Fruit fly (Drosophila melanogaster) whole organism, embryonic: ENCODE data around the gene Gdi.

ENCODE experiments used
- Ada2b ChIP-seq: fragments of 200-800 bp; sonication (Bioruptor generic); IDR thresholded peaks from 2 replicates; pipeline ENCODE4 v1.3.6; 2022; ENCODE audit warnings: missing biosample characterization, missing genetic modification characterization
- Asciz ChIP-seq: fragments of 200-800 bp; sonication (Bioruptor generic); optimal IDR thresholded peaks from 2 replicates; lab custom pipeline; 2017; ENCODE audit warnings: missing biosample characterization, mild to moderate bottlenecking, missing genetic modification characterization, missing genetic modification reagents
- Bdp1 ChIP-seq: fragments of 200-800 bp; sonication (Bioruptor generic); optimal IDR thresholded peaks from 3 replicates; lab custom pipeline; 2016; ENCODE audit warnings: missing biosample characterization, missing genetic modification characterization
- CG10431 ChIP-seq: fragments of 200-800 bp; sonication (Bioruptor generic); optimal IDR thresholded peaks from 3 replicates; lab custom pipeline; 2018; ENCODE audit warnings: missing biosample characterization, mild to moderate bottlenecking, missing genetic modification characterization
- CG12299 ChIP-seq: fragments of 200-800 bp; sonication (Bioruptor generic); optimal IDR thresholded peaks from 2 replicates; lab custom pipeline; 2018; ENCODE audit warnings: missing biosample characterization, mild to moderate bottlenecking, missing genetic modification characterization
- CG12769 ChIP-seq: fragments of 200-800 bp; sonication (Bioruptor generic); optimal IDR thresholded peaks from 2 replicates; lab custom pipeline; 2019; ENCODE audit warnings: missing biosample characterization, mild to moderate bottlenecking, missing genetic modification characterization, moderate library complexity
- CG13894 ChIP-seq: fragments of 200-800 bp; sonication (Bioruptor generic); optimal IDR thresholded peaks from 3 replicates; lab custom pipeline; 2018; ENCODE audit warnings: missing biosample characterization, mild to moderate bottlenecking, missing genetic modification characterization, moderate library complexity
- CG14710 ChIP-seq: fragments of 200-800 bp; sonication (Bioruptor generic); optimal IDR thresholded peaks from 3 replicates; lab custom pipeline; 2019; ENCODE audit warnings: missing biosample characterization, mild to moderate bottlenecking, missing genetic modification characterization, moderate library complexity
- CG15011 ChIP-seq: fragments of 200-800 bp; sonication (Bioruptor generic); optimal IDR thresholded peaks from 3 replicates; lab custom pipeline; 2018; ENCODE audit warnings: missing biosample characterization, mild to moderate bottlenecking, missing genetic modification characterization
- CG1647 ChIP-seq: fragments of 200-800 bp; sonication (Bioruptor generic); optimal IDR thresholded peaks from 3 replicates; lab custom pipeline; 2016; ENCODE audit warnings: missing biosample characterization, missing genetic modification characterization
- CG17361 ChIP-seq: fragments of 200-800 bp; sonication (Bioruptor generic); IDR thresholded peaks from 3 replicates; pipeline ENCODE4 v1.3.6; 2022; ENCODE audit warnings: missing biosample characterization, missing genetic modification characterization
- CG2116 ChIP-seq: fragments of 200-800 bp; sonication (Bioruptor generic); optimal IDR thresholded peaks from 3 replicates; lab custom pipeline; 2018; ENCODE audit warnings: missing biosample characterization, mild to moderate bottlenecking, missing genetic modification characterization
- CG2129 ChIP-seq: fragments of 200-800 bp; sonication (Bioruptor generic); IDR thresholded peaks from 2 replicates; pipeline ENCODE4 v1.3.6; 2022; ENCODE audit warnings: missing biosample characterization, missing genetic modification characterization; ENCODE audit not compliant: partially characterized antibody
- CG31388 ChIP-seq: fragments of 200-800 bp; sonication (Bioruptor generic); optimal IDR thresholded peaks from 2 replicates; lab custom pipeline; 2016; ENCODE audit warnings: missing biosample characterization, missing genetic modification characterization
- CG3281 ChIP-seq: fragments of 200-800 bp; sonication (Bioruptor generic); optimal IDR thresholded peaks from 3 replicates; lab custom pipeline; 2017; ENCODE audit warnings: missing biosample characterization, mild to moderate bottlenecking, missing genetic modification characterization
- CG5180 ChIP-seq: fragments of 200-800 bp; sonication (Bioruptor generic); optimal IDR thresholded peaks from 3 replicates; lab custom pipeline; 2017; ENCODE audit warnings: missing biosample characterization, missing genetic modification characterization, mild to moderate bottlenecking, moderate library complexity, missing genetic modification reagents
- CG5953 ChIP-seq: fragments of 200-800 bp; sonication (Bioruptor generic); IDR thresholded peaks from 2 replicates; pipeline ENCODE4 v1.3.6; 2022; ENCODE audit warnings: missing biosample characterization, missing genetic modification characterization
- CG6272 ChIP-seq: fragments of 200-800 bp; sonication (Bioruptor generic); IDR thresholded peaks from 2 replicates; pipeline ENCODE4 v1.3.6; 2022; ENCODE audit warnings: missing biosample characterization, missing genetic modification characterization
- CG6854 ChIP-seq: fragments of 200-800 bp; sonication (Bioruptor generic); optimal IDR thresholded peaks from 3 replicates; lab custom pipeline; 2017; ENCODE audit warnings: missing biosample characterization, mild to moderate bottlenecking, missing genetic modification characterization
- CG7372 ChIP-seq: fragments of 200-800 bp; sonication (Bioruptor generic); IDR thresholded peaks from 2 replicates; pipeline ENCODE4 v1.3.6; 2022; ENCODE audit warnings: missing biosample characterization, missing genetic modification characterization
- CG7963 ChIP-seq: fragments of 200-800 bp; sonication (Bioruptor generic); IDR thresholded peaks from 3 replicates; pipeline ENCODE4 v1.3.6; 2022; ENCODE audit warnings: missing biosample characterization, missing genetic modification characterization; ENCODE audit not compliant: partially characterized antibody
- Dip2 ChIP-seq: fragments of 200-800 bp; sonication (Bioruptor generic); IDR thresholded peaks from 2 replicates; pipeline ENCODE4 v1.3.6; 2022; ENCODE audit warnings: missing biosample characterization, missing genetic modification characterization
- H15 ChIP-seq: fragments of 200-800 bp; sonication (Bioruptor generic); IDR thresholded peaks from 3 replicates; pipeline ENCODE4 v1.3.6; 2022; ENCODE audit warnings: missing biosample characterization, missing genetic modification characterization
- Lhr ChIP-seq: fragments of 200-800 bp; sonication (Bioruptor generic); optimal IDR thresholded peaks from 3 replicates; lab custom pipeline; 2017; ENCODE audit warnings: mild to moderate bottlenecking, missing biosample characterization, missing genetic modification reagents, missing genetic modification characterization
- Lpt ChIP-seq: fragments of >200 bp; optimal IDR thresholded peaks from 2 replicates; lab custom pipeline; 2018; ENCODE audit warnings: missing biosample characterization, missing genetic modification characterization
- Oaz ChIP-seq: fragments of 200-800 bp; sonication (Bioruptor generic); IDR thresholded peaks from 2 replicates; pipeline ENCODE4 v1.3.6; 2022; ENCODE audit warnings: missing biosample characterization, missing genetic modification characterization
- Opbp ChIP-seq: fragments of 200-800 bp; sonication (Bioruptor generic); IDR thresholded peaks from 3 replicates; pipeline ENCODE4 v1.3.6; 2022; ENCODE audit warnings: missing biosample characterization, missing genetic modification characterization; ENCODE audit not compliant: partially characterized antibody
- Sry-δ ChIP-seq: fragments of 200-800 bp; sonication (Bioruptor generic); optimal IDR thresholded peaks from 2 replicates; lab custom pipeline; 2016; ENCODE audit warnings: missing biosample characterization, missing genetic modification characterization
- Stat92E ChIP-seq, 3 experiments: fragments of >200 bp in 2 of 3; fragments of 200-800 bp in 1 of 3; sonication (Bioruptor generic) in 1 of 3; optimal IDR thresholded peaks; 2 replicates each; lab custom pipeline; 2017 to 2019; ENCODE audit warnings: missing biosample characterization in 3 of 3, missing genetic modification characterization in 3 of 3, mild to moderate bottlenecking in 1 of 3, moderate library complexity in 1 of 3
- ato ChIP-seq: fragments of 200-800 bp; sonication (Bioruptor generic); IDR thresholded peaks from 2 replicates; pipeline ENCODE4 v1.3.6; 2022; ENCODE audit warnings: missing biosample characterization, missing genetic modification characterization; ENCODE audit not compliant: partially characterized antibody
- btn ChIP-seq: fragments of 200-800 bp; sonication (Bioruptor generic); optimal IDR thresholded peaks from 2 replicates; lab custom pipeline; 2016; ENCODE audit warnings: missing biosample characterization, missing genetic modification characterization
- chn ChIP-seq: fragments of 200-800 bp; sonication (Bioruptor generic); optimal IDR thresholded peaks from 2 replicates; lab custom pipeline; 2016; ENCODE audit warnings: missing biosample characterization, missing genetic modification characterization
- croc ChIP-seq: fragments of 200-800 bp; sonication (Bioruptor generic); conservative IDR thresholded peaks from 3 replicates; pipeline ENCODE4 v1.3.6; 2022; ENCODE audit warnings: missing biosample characterization, missing genetic modification characterization
- crp ChIP-seq, 2 experiments: fragments of 200-800 bp; sonication (Bioruptor generic); optimal IDR thresholded peaks; 2 replicates in 1 of 2; 3 replicates in 1 of 2; lab custom pipeline; 2017; ENCODE audit warnings: missing biosample characterization in 2 of 2, missing genetic modification characterization in 2 of 2, mild to moderate bottlenecking in 1 of 2, moderate library complexity in 1 of 2
- dm ChIP-seq: fragments of 200-800 bp; sonication (Bioruptor generic); optimal IDR thresholded peaks from 3 replicates; lab custom pipeline; 2016; ENCODE audit warnings: missing biosample characterization, missing genetic modification characterization
- fd64A ChIP-seq: fragments of 200-800 bp; sonication (Bioruptor generic); optimal IDR thresholded peaks from 3 replicates; lab custom pipeline; 2018; ENCODE audit warnings: missing biosample characterization, mild to moderate bottlenecking, missing genetic modification characterization
- gem ChIP-seq: fragments of 200-800 bp; sonication (Bioruptor generic); optimal IDR thresholded peaks from 2 replicates; lab custom pipeline; 2019; ENCODE audit warnings: missing biosample characterization, mild to moderate bottlenecking, missing genetic modification characterization, moderate library complexity
- grn ChIP-seq: fragments of 200-800 bp; sonication (Bioruptor generic); optimal IDR thresholded peaks from 3 replicates; lab custom pipeline; 2017; ENCODE audit warnings: missing biosample characterization, missing genetic modification characterization
- hth ChIP-seq: fragments of >200 bp; optimal IDR thresholded peaks from 2 replicates; lab custom pipeline; 2017; ENCODE audit warnings: inconsistent platforms
- jigr1 ChIP-seq: fragments of 200-800 bp; sonication (Bioruptor generic); IDR thresholded peaks from 3 replicates; pipeline ENCODE4 v1.3.6; 2022; ENCODE audit warnings: missing biosample characterization, missing genetic modification characterization
- kay ChIP-seq: fragments of 200-800 bp; sonication (Bioruptor generic); optimal IDR thresholded peaks from 2 replicates; lab custom pipeline; 2016; ENCODE audit warnings: missing biosample characterization, missing genetic modification characterization
- lilli ChIP-seq: fragments of 200-800 bp; sonication (Bioruptor generic); optimal IDR thresholded peaks from 3 replicates; lab custom pipeline; 2016; ENCODE audit warnings: missing biosample characterization, missing genetic modification characterization
- org-1 ChIP-seq: fragments of 200-800 bp; sonication (Bioruptor generic); optimal IDR thresholded peaks from 2 replicates; lab custom pipeline; 2017; ENCODE audit warnings: missing biosample characterization, missing genetic modification characterization
- otp ChIP-seq: fragments of 200-800 bp; sonication (Bioruptor generic); IDR thresholded peaks from 3 replicates; pipeline ENCODE4, ENCODE4 v1.3.6; 2022; ENCODE audit warnings: missing biosample characterization, missing genetic modification characterization
- phol ChIP-seq: fragments of 200-800 bp; sonication (Bioruptor generic); optimal IDR thresholded peaks from 3 replicates; lab custom pipeline; 2018; ENCODE audit warnings: missing biosample characterization, mild to moderate bottlenecking, missing genetic modification characterization, moderate library complexity
- pnt ChIP-seq: fragments of 200-800 bp; sonication (Bioruptor generic); optimal IDR thresholded peaks from 3 replicates; lab custom pipeline; 2016; ENCODE audit warnings: missing biosample characterization, missing genetic modification characterization
- sim ChIP-seq: fragments of 200-800 bp; sonication (Bioruptor generic); IDR thresholded peaks from 2 replicates; pipeline ENCODE4 v1.3.6; 2022; ENCODE audit warnings: missing biosample characterization, missing genetic modification characterization
- slbo ChIP-seq: fragments of 200-800 bp; sonication (Bioruptor generic); IDR thresholded peaks from 2 replicates; pipeline ENCODE4 v1.3.6; 2022; ENCODE audit warnings: missing biosample characterization, missing genetic modification characterization
- unc-4 ChIP-seq: fragments of 200-800 bp; sonication (Bioruptor generic); IDR thresholded peaks from 2 replicates; pipeline ENCODE4 v1.3.6; 2022; ENCODE audit warnings: missing biosample characterization, missing genetic modification characterization; ENCODE audit not compliant: partially characterized antibody

Gene Gdi

DNA sequence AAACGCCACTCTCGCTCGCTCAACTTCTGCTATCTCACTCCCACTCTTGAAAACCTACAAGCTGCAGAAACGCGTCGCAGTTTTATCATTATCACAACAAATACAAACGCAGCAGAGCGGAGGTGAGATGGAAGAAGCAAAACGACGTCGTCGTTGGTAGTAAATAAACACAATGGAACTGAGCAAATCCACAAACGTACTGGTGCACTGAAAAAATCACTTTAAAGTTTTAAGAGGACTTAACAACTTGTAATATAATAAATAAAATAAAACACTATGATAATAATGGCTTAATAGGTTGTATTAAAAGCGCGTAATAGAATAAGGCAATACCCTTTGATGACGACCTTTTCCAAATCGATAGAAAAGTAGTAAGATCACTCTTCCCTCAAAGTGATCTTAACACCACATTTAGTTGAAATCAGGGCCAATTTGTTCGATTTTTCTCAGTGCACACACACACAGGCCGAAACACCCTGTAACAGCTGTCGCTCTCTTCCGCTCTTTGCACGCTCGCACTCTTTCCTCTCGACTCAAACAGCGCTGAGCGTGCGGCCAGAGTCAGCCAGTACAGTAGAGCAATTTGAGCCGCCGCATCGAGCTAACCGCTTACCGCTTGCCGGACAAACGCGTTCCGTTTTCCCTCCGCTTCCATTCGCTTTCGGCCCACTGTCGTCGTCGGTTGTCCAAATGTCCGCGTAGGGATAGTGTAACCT, 45.3 kb downstream of the Gdi start (continued):
- TF ChIP-seq otp (GFP tag; lab: Robert Waterston, UW) (peak; percentile 90), hth (lab: Kevin White, UChicago) (no peak), Lhr (GFP tag; lab: Kevin White, UChicago) (peak; percentile 88), unc-4 (no peak), CG6854 (GFP tag; lab: Kevin White, UChicago) (peak; percentile 94), CG2129 (GFP tag; lab: Robert Waterston, UW) (no peak), Dip2 (GFP tag; lab: Robert Waterston, UW) (peak; percentile 68; the same call in 1 of the 2 replicates), org-1 (GFP tag; lab: Kevin White, UChicago) (peak; percentile 94), H15 (peak; percentile 92), fd64A (peak; percentile 83), Oaz (GFP tag; lab: Robert Waterston, UW) (peak; percentile 90), Stat92E (GFP tag; optimal IDR thresholded peaks at IDR 0.05; lab: Kevin White, UChicago) (peak in 1 of 3 experiments; percentile 86), CG12769 (peak; percentile 77), grn (GFP tag; lab: Kevin White, UChicago) (peak; percentile 23), CG15011 (peak; percentile 89), Sry-δ (no peak), CG17361 (GFP tag; lab: Robert Waterston, UW) (peak; percentile 92), CG1647 (GFP tag; lab: Kevin White, UChicago) (peak; percentile 76), CG31388 (peak; percentile 75), Ada2b (GFP tag; lab: Robert Waterston, UW) (peak; percentile 85), Bdp1 (GFP tag; lab: Kevin White, UChicago) (peak; percentile 74), CG12299 (peak; percentile 93), ato (GFP tag; lab: Robert Waterston, UW) (peak; percentile 72), crp (GFP tag; optimal IDR thresholded peaks at IDR 0.05; lab: Kevin White, UChicago) (peak in 1 of 2 experiments; percentile 70), pnt (GFP tag; lab: Kevin White, UChicago) (peak; percentile 59), slbo (GFP tag; lab: Robert Waterston, UW) (peak; percentile 95), Lpt (GFP tag; lab: Kevin White, UChicago) (no peak), CG7372 (GFP tag; lab: Robert Waterston, UW) (peak; percentile 96), sim (GFP tag; lab: Robert Waterston, UW) (peak; percentile 89), Asciz (peak; percentile 92), CG10431 (GFP tag; lab: Kevin White, UChicago) (peak; percentile 87), dm (GFP tag; lab: Kevin White, UChicago) (no peak), CG3281 (GFP tag; lab: Kevin White, UChicago) (peak; percentile 93), CG13894 (peak; percentile 87), kay (GFP tag; lab: Kevin White, UChicago) (peak; percentile 95), btn (peak; percentile 26), jigr1 (GFP tag; lab: Robert Waterston, UW) (peak; percentile 97), Opbp (GFP tag; lab: Robert Waterston, UW) (peak; percentile 74), gem (peak; percentile 97), CG7963 (GFP tag; lab: Robert Waterston, UW) (no peak), CG14710 (peak; percentile 95), chn (peak; percentile 66), phol (peak; percentile 96), CG5953 (peak; percentile 87), CG2116 (GFP tag; lab: Kevin White, UChicago) (peak; percentile 77), CG6272 (peak; percentile 94), croc (GFP tag; lab: Robert Waterston, UW) (peak; percentile 98), CG5180 (GFP tag; lab: Kevin White, UChicago) (peak; percentile 88), lilli (GFP tag; lab: Kevin White, UChicago) (peak; percentile 90)
